Worm (Caenorhabditis elegans): Measurements from ENCODE around the gene Y41D4B.14.
"Not testable (repeated sequence)": the region's sequence is repeated elsewhere in the genome, so short reads cannot be mapped to it uniquely, and the experiment has no call there.

Gene Y41D4B.14

DNA sequence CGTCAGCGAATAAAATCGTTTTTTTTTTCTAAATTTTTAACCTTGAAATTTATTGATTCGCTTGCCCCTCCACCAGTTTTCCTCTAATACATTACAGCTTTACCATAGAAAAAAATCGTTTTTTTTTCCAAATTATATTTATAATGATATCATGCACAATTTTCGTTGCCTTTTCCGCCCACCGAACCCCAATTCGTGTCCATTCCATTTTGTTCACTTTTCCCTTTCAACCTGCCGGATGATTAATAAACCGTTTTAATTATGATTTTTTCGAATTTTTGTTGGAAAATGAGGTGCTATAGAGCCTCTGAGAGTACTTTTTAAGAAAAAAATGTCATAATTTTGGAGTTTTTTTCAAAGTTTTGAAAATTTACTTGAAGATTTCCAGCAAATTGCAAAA lies 24.5 kb downstream of the Y41D4B.14 start, which contains the start of gene set-23:
TSS of gene set-23 (plus strand) at position 301 of the 400 bp plus-strand sequence.
- TF ChIP-seq nhr-41 (GFP tag; IDR thresholded peaks at IDR 0.05) (no peak), D1046.2 (GFP tag; IDR thresholded peaks at IDR 0.05) (no peak), daf-19 (GFP tag; conservative IDR thresholded peaks at IDR 0.05) (no peak)

DNA sequence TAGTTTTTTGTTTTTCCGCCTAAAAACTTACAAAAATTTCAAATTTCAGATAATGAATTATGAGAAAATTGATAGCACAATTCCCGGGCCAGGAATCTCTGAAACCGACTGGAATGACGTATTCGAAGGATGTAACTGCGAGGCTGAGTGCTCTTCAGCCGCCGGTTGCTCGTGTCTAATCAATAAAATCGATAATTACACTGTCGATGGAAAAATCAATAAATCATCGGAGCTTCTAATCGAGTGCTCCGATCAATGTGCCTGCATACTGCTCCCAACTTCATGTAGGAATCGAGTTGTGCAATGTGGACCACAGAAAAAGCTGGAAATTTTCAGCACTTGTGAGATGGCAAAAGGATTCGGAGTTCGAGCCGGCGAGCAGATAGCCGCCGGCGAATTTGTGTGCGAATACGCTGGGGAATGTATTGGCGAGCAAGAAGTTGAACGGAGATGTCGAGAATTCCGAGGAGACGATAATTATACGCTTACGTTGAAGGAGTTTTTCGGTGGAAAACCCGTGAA lies 26.2 kb downstream of the Y41D4B.14 start:
- TF ChIP-seq unc-39 (tag; optimal IDR thresholded peaks at IDR 0.05), result no peak
- TF ChIP-seq aha-1 (tag), result peak; percentile 95
- TF ChIP-seq T26A8.4 (GFP tag; IDR thresholded peaks at IDR 0.05), result no peak
- no peak for TF ChIP-seq lin-13 (GFP tag; optimal IDR thresholded peaks at IDR 0.05)
- TF ChIP-seq spr-1 (tag; optimal IDR thresholded peaks at IDR 0.05), result no peak
- TF ChIP-seq ceh-28 (tag; optimal IDR thresholded peaks at IDR 0.05), result peak; percentile 87
- TF ChIP-seq nhr-6 (tag; optimal IDR thresholded peaks at IDR 0.05), result no peak
- TF ChIP-seq madf-9 (GFP tag; conservative IDR thresholded peaks at IDR 0.05), result no peak

DNA sequence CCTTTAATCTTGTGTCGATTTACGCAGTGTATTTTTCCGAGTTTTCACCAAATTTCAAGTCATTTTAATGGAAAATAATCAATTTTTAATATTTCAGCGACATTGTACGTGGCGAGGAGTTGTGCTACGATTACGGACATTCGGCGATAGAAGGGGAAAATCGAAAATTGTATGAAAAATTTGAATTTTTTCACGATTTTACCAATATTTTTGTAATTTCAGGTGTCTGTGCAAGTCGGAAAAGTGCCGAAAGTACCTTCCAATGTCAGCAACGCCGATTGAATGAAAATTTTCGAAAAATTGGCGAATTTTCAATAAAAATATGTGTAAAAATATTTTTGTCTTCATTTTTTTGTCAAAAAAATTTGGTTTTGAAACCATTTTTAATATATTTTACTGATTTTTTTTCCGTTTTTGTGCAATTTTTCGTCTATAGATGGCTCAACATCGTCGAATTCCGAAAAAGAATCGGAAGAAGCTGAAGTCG lies 28.5 kb downstream of the Y41D4B.14 start, which contains the start of gene Y41D4B.11:
TSS of gene Y41D4B.11 (plus strand) at position 437 of the 487 bp plus-strand sequence.
- TF ChIP-seq unc-62 (GFP tag; optimal IDR thresholded peaks at IDR 0.05 in 1 of 2) (peak in 1 of 2 experiments; percentile 91), unc-62 (tag; optimal IDR thresholded peaks at IDR 0.05) (no peak), attf-4 (tag; optimal IDR thresholded peaks at IDR 0.05) (no peak)

DNA sequence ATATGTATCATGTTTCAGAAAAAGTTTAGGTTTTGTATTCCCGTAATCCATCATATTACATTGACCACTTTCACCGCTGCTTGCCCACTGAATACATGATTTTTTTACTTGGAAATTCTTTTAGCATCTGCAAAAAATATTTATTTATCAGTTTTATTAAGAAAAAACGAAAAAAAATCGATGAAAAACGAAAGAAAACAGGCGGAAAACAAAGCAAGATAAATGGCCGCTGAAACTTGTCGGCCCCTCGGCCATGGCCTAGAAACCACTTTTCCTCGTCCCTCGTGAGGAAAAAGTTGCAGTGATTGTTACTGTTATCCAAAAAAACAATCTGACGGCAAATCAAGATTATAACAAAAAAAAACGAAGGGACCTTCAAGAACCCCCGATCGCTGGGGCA lies 33.1 kb downstream of the Y41D4B.14 start, which contains the start of gene dsl-3:
TSS of gene dsl-3 (plus strand) at position 301 of the 400 bp plus-strand sequence.
- not testable (repeated sequence) for TF ChIP-seq egl-43 (GFP tag; IDR thresholded peaks at IDR 0.05); set-16 (GFP tag; IDR thresholded peaks at IDR 0.05); unc-62 (GFP tag; optimal IDR thresholded peaks at IDR 0.05 in 1 of 2); unc-62 (tag; optimal IDR thresholded peaks at IDR 0.05)

DNA sequence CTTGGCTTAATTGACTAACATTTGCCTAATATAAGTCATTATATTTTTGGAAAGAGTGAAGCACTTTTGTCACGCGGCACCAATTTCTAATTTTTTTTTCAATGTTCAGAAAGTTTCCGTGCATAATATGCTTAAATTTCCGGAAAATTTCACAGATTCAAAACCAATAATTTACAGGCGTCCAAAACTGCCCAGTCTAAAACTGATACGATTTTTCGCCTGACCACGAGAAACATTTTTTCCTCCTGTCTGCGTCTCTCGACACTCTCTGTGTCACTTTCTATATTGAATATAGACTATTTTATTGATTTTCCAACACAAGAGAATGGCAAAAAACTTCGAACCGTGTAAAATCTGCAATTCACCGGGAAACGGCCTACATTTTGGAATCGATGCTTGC lies 36.8 kb downstream of the Y41D4B.14 start, which contains the start of gene nhr-122:
TSS of gene nhr-122 (plus strand) at position 301 of the 400 bp plus-strand sequence.
- TF ChIP-seq dve-1 (tag; optimal IDR thresholded peaks at IDR 0.05; ENCODE audit: insufficient read depth), result peak; percentile 21
- no peak for TF ChIP-seq egl-43 (GFP tag; IDR thresholded peaks at IDR 0.05)
- no peak for TF ChIP-seq rbr-2 (tag; optimal IDR thresholded peaks at IDR 0.05)
- no peak for TF ChIP-seq F26F4.8 (GFP tag; conservative IDR thresholded peaks at IDR 0.05)
- no peak for TF ChIP-seq R02D3.7 (tag; optimal IDR thresholded peaks at IDR 0.05)
- peak in 1 of 2 experiments; percentile 36 for TF ChIP-seq mdl-1 (tag; optimal IDR thresholded peaks at IDR 0.05)
- TF ChIP-seq aha-1 (tag), result peak; percentile 9
- TF ChIP-seq mes-2 (tag; optimal IDR thresholded peaks at IDR 0.05; ENCODE audit: poor library complexity, severe bottlenecking), result peak; percentile 30
- TF ChIP-seq vab-7 (GFP tag; IDR thresholded peaks at IDR 0.05), result no peak
- peak; percentile 12 for TF ChIP-seq hlh-30 (tag; optimal IDR thresholded peaks at IDR 0.05; ENCODE audit: insufficient read depth)
- TF ChIP-seq daf-8 (GFP tag; IDR thresholded peaks at IDR 0.05), result no peak
- no peak for TF ChIP-seq T26A8.4 (GFP tag; IDR thresholded peaks at IDR 0.05)

DNA sequence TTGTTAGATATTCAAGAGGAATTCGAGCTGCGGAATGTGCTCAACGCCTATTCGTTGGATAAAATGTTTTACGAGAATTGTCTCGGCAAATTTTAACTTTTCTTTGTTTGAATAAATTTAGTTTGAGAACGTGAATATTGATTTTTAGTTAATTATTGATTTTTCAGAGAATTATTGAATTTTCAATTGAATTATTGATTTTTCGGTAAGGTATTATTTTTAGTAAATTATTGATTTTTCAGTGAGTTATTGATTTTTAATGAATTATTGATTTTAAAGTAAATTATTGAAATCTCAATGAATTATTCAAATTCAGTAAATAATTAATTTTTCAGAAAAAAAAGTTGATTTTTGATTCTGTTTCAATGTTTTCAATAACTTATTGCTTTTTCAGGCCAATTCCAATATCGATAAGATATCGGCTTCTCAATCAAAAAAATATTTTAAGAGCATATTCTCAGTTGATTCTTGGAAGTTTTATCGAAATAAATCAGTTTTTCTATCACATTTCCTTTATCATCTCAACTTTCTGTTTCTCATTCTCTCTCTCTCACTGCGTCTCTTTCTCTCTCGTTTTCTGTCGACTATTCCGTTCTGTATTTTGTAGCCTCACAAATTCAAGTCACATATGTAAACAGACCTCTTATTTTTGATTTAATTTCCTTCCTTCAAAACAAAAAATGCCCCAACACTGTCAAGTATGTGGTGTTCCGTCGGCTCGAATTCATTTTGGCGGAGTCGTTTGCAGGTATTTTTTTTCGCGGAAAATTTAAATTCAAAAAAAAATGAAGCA lies 42.9 kb downstream of the Y41D4B.14 start, which contains the start of gene nhr-92:
TSS of gene nhr-92 (plus strand) at position 576 of the 793 bp plus-strand sequence.
- TF ChIP-seq hlh-11 (tag; optimal IDR thresholded peaks at IDR 0.05), result peak; percentile 8
- TF ChIP-seq daf-12 (tag; optimal IDR thresholded peaks at IDR 0.05), result no peak
- TF ChIP-seq ceh-28 (tag; optimal IDR thresholded peaks at IDR 0.05), result peak; percentile 91
- TF ChIP-seq daf-16 (GFP tag; optimal IDR thresholded peaks at IDR 0.05), result no peak
- peak; percentile 89 for TF ChIP-seq daf-16 (tag; optimal IDR thresholded peaks at IDR 0.05)
- TF ChIP-seq nhr-28 (tag; optimal IDR thresholded peaks at IDR 0.05), result peak; percentile 99
- TF ChIP-seq mes-2 (tag; optimal IDR thresholded peaks at IDR 0.05; ENCODE audit: poor library complexity, severe bottlenecking), result peak; percentile 29
- no peak for TF ChIP-seq nhr-42 (GFP tag; IDR thresholded peaks at IDR 0.05)
- no peak for TF ChIP-seq ama-1 (optimal IDR thresholded peaks at IDR 0.05)
- TF ChIP-seq aha-1 (tag), result peak; percentile 47
- no peak for TF ChIP-seq skn-1 (tag; optimal IDR thresholded peaks at IDR 0.05)
- no peak for TF ChIP-seq mxl-2 (GFP tag; conservative IDR thresholded peaks at IDR 0.05)
- peak; percentile 53 for TF ChIP-seq dve-1 (tag; optimal IDR thresholded peaks at IDR 0.05; ENCODE audit: insufficient read depth)
- TF ChIP-seq dmd-9 (GFP tag; IDR thresholded peaks at IDR 0.05), result no peak
- peak; percentile 37 for TF ChIP-seq hlh-30 (tag; optimal IDR thresholded peaks at IDR 0.05; ENCODE audit: insufficient read depth)

Measured in whole organism, L4 larva.